Worm (Caenorhabditis elegans) whole organism, young adult: ENCODE results near the gene fbxb-77.

Experiments used
- B0261.1 ChIP-seq: sonication (generic microtip); optimal IDR thresholded peaks from 2 replicates; lab custom pipeline; 2016; ENCODE audit warnings: mild to moderate bottlenecking, missing genetic modification characterization, moderate library complexity, missing compliant biosample characterization
- C06A6.2 ChIP-seq: fragments of 200-800 bp; sonication (Bioruptor generic); conservative IDR thresholded peaks from 2 replicates; pipeline ENCODE4 v1.3.6; 2022; ENCODE audit warnings: missing genetic modification characterization, missing compliant biosample characterization
- D2030.7 ChIP-seq: fragments of 200-800 bp; sonication (Bioruptor generic); IDR thresholded peaks from 2 replicates; pipeline ENCODE4 v1.3.6; 2022; ENCODE audit warnings: missing genetic modification reagents, missing genetic modification characterization, missing compliant biosample characterization
- F33H1.4 ChIP-seq: fragments of 200-800 bp; sonication (Bioruptor generic); IDR thresholded peaks from 2 replicates; pipeline ENCODE4 v1.3.6; 2022; ENCODE audit warnings: missing genetic modification reagents, missing genetic modification characterization, missing compliant biosample characterization
- F37B4.10 ChIP-seq: fragments of 200-800 bp; sonication (Bioruptor generic); IDR thresholded peaks from 2 replicates; pipeline ENCODE4 v1.3.6; 2022; ENCODE audit warnings: missing genetic modification characterization, missing compliant biosample characterization
- F39B2.1 ChIP-seq: fragments of 200-800 bp; sonication (Bioruptor generic); IDR thresholded peaks from 2 replicates; pipeline ENCODE4 v1.3.6; 2022; ENCODE audit warnings: missing genetic modification reagents, missing genetic modification characterization, missing compliant biosample characterization
- F49E8.2 ChIP-seq: sonication (generic microtip); optimal IDR thresholded peaks from 3 replicates; lab custom pipeline; 2017; ENCODE audit warnings: missing genetic modification characterization, mild to moderate bottlenecking, missing compliant biosample characterization, antibody characterized with exemption, moderate library complexity; ENCODE audit not compliant: insufficient read depth
- F57A8.1 ChIP-seq: fragments of 200-800 bp; sonication (Bioruptor generic); optimal IDR thresholded peaks from 2 replicates; lab custom pipeline; 2018; ENCODE audit warnings: mild to moderate bottlenecking, missing genetic modification characterization, moderate library complexity, missing compliant biosample characterization
- T26A5.8 ChIP-seq: sonication (generic microtip); optimal IDR thresholded peaks from 2 replicates; lab custom pipeline; 2016; ENCODE audit warnings: missing genetic modification characterization, missing compliant biosample characterization
- Y53G8AR.9 ChIP-seq: fragments of 200-800 bp; sonication (Bioruptor generic); conservative IDR thresholded peaks from 2 replicates; pipeline ENCODE4 v1.3.6; 2022; ENCODE audit warnings: missing genetic modification reagents, missing genetic modification characterization, missing compliant biosample characterization
- aptf-2 ChIP-seq: fragments of 200-800 bp; sonication (Bioruptor generic); conservative IDR thresholded peaks from 2 replicates; pipeline ENCODE4 v1.3.6; 2022; ENCODE audit warnings: missing genetic modification reagents, missing genetic modification characterization, missing compliant biosample characterization
- athp-1 ChIP-seq: sonication (generic microtip); optimal IDR thresholded peaks from 2 replicates; lab custom pipeline; 2017; ENCODE audit warnings: mild to moderate bottlenecking, missing genetic modification characterization, missing compliant biosample characterization
- cebp-1 ChIP-seq, 2 experiments: fragments of 200-800 bp in 1 of 2; sonication (Bioruptor generic) in 1 of 2; sonication (generic microtip) in 1 of 2; IDR thresholded peaks in 1 of 2; optimal IDR thresholded peaks in 1 of 2; 2 replicates each; pipeline versions ENCODE4 v1.3.6 to Lab custom; 2017 to 2022; ENCODE audit warnings: missing compliant biosample characterization in 2 of 2, missing genetic modification characterization in 2 of 2, mild to moderate bottlenecking in 1 of 2, missing genetic modification reagents in 1 of 2, moderate library complexity in 1 of 2
- dpff-1 ChIP-seq: sonication (generic microtip); optimal IDR thresholded peaks from 2 replicates; lab custom pipeline; 2017; ENCODE audit warnings: mild to moderate bottlenecking, missing genetic modification characterization, missing compliant biosample characterization
- gei-17 ChIP-seq: fragments of 200-800 bp; sonication (Bioruptor generic); optimal IDR thresholded peaks from 2 replicates; lab custom pipeline; 2018; ENCODE audit warnings: mild to moderate bottlenecking, missing genetic modification characterization, missing compliant biosample characterization
- him-1 ChIP-seq: sonication (generic microtip); optimal IDR thresholded peaks from 2 replicates; lab custom pipeline; 2016; ENCODE audit warnings: missing genotype, missing genetic modification reagents, missing genetic modification characterization, missing compliant biosample characterization
- hlh-26 ChIP-seq: fragments of 200-800 bp; sonication (Bioruptor generic); conservative IDR thresholded peaks from 2 replicates; pipeline ENCODE4 v1.3.6; 2022; ENCODE audit warnings: missing genetic modification reagents, missing genetic modification characterization, missing compliant biosample characterization
- lag-1 ChIP-seq: fragments of 200-800 bp; sonication (Bioruptor generic); IDR thresholded peaks from 2 replicates; pipeline ENCODE4 v1.3.6; 2022; ENCODE audit warnings: missing genetic modification reagents, missing genetic modification characterization, missing compliant biosample characterization
- lin-35 ChIP-seq, 3 experiments: fragments of 150-350 bp in 2 of 3; sonication (generic microtip) in 1 of 3; optimal IDR thresholded peaks; 2 replicates each; lab custom pipeline; 2014 to 2018; ENCODE audit warnings: missing biosample characterization in 3 of 3, missing genetic modification characterization in 3 of 3, missing genetic modification reagents in 3 of 3
- lsl-1 ChIP-seq: fragments of 200-800 bp; sonication (Bioruptor generic); optimal IDR thresholded peaks from 2 replicates; lab custom pipeline; 2018; ENCODE audit warnings: mild to moderate bottlenecking, missing genetic modification characterization, moderate library complexity, missing compliant biosample characterization
- madf-3 ChIP-seq: fragments of 200-800 bp; sonication (Bioruptor generic); IDR thresholded peaks from 2 replicates; pipeline ENCODE4 v1.3.6; 2022; ENCODE audit warnings: missing genetic modification reagents, missing genetic modification characterization, missing compliant biosample characterization
- madf-6 ChIP-seq: fragments of 200-800 bp; sonication (Bioruptor generic); IDR thresholded peaks from 2 replicates; pipeline ENCODE4 v1.3.6; 2022; ENCODE audit warnings: missing genetic modification reagents, missing genetic modification characterization, missing compliant biosample characterization
- madf-8 ChIP-seq: fragments of 200-800 bp; sonication (Bioruptor generic); conservative IDR thresholded peaks from 2 replicates; pipeline ENCODE4 v1.3.6; 2022; ENCODE audit warnings: missing genetic modification reagents, missing genetic modification characterization, missing compliant biosample characterization
- mxl-1 ChIP-seq: sonication (generic microtip); optimal IDR thresholded peaks from 2 replicates; lab custom pipeline; 2016; ENCODE audit warnings: missing genetic modification characterization, missing compliant biosample characterization
- nfya-1 ChIP-seq: sonication (generic microtip); optimal IDR thresholded peaks from 2 replicates; lab custom pipeline; 2017; ENCODE audit warnings: antibody characterized with exemption, missing compliant biosample characterization, missing genetic modification characterization, borderline replicate concordance; ENCODE audit not compliant: insufficient read depth
- nhr-27 ChIP-seq: fragments of 200-800 bp; sonication (Bioruptor generic); optimal IDR thresholded peaks from 2 replicates; lab custom pipeline; 2018; ENCODE audit warnings: mild to moderate bottlenecking, missing genetic modification characterization, moderate library complexity, missing compliant biosample characterization
- nhr-80 ChIP-seq: sonication (generic microtip); optimal IDR thresholded peaks from 2 replicates; lab custom pipeline; 2016; ENCODE audit warnings: missing genetic modification characterization, missing compliant biosample characterization
- pbrm-1 ChIP-seq: fragments of 200-800 bp; sonication (Bioruptor generic); IDR thresholded peaks from 2 replicates; pipeline ENCODE4 v1.3.6; 2022; ENCODE audit warnings: missing genetic modification reagents, missing genetic modification characterization, missing compliant biosample characterization
- repo-1 ChIP-seq: sonication (generic microtip); optimal IDR thresholded peaks from 2 replicates; lab custom pipeline; 2017; ENCODE audit warnings: mild to moderate bottlenecking, missing genetic modification characterization, missing compliant biosample characterization
- snpc-1.3 ChIP-seq: sonication (generic microtip); optimal IDR thresholded peaks from 2 replicates; lab custom pipeline; 2017; ENCODE audit warnings: missing genetic modification characterization, mild to moderate bottlenecking, missing compliant biosample characterization, antibody characterized with exemption, moderate library complexity, missing genotype, missing genetic modification reagents; ENCODE audit not compliant: insufficient read depth
- snpc-3.4 ChIP-seq: sonication (generic microtip); optimal IDR thresholded peaks from 2 replicates; lab custom pipeline; 2017; ENCODE audit warnings: missing genetic modification characterization, mild to moderate bottlenecking, missing compliant biosample characterization, antibody characterized with exemption, moderate library complexity, missing genotype, missing genetic modification reagents
- snpc-4 ChIP-seq, 5 experiments: fragments of 150-350 bp in 1 of 5; sonication (generic microtip) in 4 of 5; optimal IDR thresholded peaks; 2 replicates each; lab custom pipeline; 2014 to 2018; ENCODE audit warnings: missing genetic modification characterization in 5 of 5, missing biosample characterization in 3 of 5, antibody characterized with exemption in 2 of 5, mild to moderate bottlenecking in 2 of 5, missing compliant biosample characterization in 2 of 5, missing genotype in 2 of 5, moderate library complexity in 2 of 5, missing genetic modification reagents in 1 of 5
- somi-1 ChIP-seq: fragments of 200-800 bp; sonication (Bioruptor generic); optimal IDR thresholded peaks from 2 replicates; lab custom pipeline; 2018; ENCODE audit warnings: mild to moderate bottlenecking, missing genetic modification characterization, missing compliant biosample characterization
- sptf-2 ChIP-seq: fragments of 200-800 bp; sonication (Bioruptor generic); optimal IDR thresholded peaks from 2 replicates; lab custom pipeline; 2018; ENCODE audit warnings: mild to moderate bottlenecking, missing genetic modification characterization, missing compliant biosample characterization
- tbp1 ChIP-seq: fragments of 200-800 bp; sonication (Bioruptor generic); optimal IDR thresholded peaks from 2 replicates; lab custom pipeline; 2018; ENCODE audit warnings: mild to moderate bottlenecking, missing genetic modification characterization, missing compliant biosample characterization
- tlf-1 ChIP-seq: fragments of 200-800 bp; sonication (Bioruptor generic); optimal IDR thresholded peaks from 2 replicates; lab custom pipeline; 2018; ENCODE audit warnings: mild to moderate bottlenecking, missing genetic modification characterization, missing compliant biosample characterization
- xnd-1 ChIP-seq: sonication (generic microtip); optimal IDR thresholded peaks from 2 replicates; lab custom pipeline; 2016; ENCODE audit warnings: missing genotype, missing genetic modification reagents, missing genetic modification characterization, missing compliant biosample characterization
- ztf-28 ChIP-seq: fragments of 200-800 bp; sonication (Bioruptor generic); IDR thresholded peaks from 2 replicates; pipeline ENCODE4 v1.3.6; 2022; ENCODE audit warnings: missing genetic modification reagents, missing genetic modification characterization, missing compliant biosample characterization

Gene fbxb-77

DNA sequence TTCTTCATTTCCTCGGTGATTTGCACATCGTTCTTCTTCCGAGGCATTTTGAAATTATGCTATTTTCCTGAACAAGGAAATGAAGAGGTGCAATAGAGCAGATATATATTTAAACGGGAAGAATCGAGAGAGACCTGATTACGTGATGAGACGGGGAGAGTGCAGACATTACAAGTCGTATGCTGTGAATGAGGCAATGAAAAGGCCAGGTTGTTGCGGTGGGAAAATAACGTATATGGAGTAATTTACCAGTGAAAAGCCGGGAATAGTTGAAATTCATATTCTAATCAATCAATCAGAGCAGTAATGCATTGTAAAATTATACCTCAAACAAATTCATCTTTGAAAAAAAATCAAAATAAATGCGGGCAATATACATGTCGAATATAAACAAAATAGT, 2.7 kb upstream of the fbxb-77 start, which contains the start of gene Y17G9B.8 (continued):
- TF ChIP-seq F37B4.10 = no peak
- TF ChIP-seq sptf-2 (GFP tag; lab: Kevin White, UChicago) = no peak
- TF ChIP-seq dpff-1 (tag; lab: Kevin White, UChicago) = no peak
- no peak for TF ChIP-seq gei-17 (GFP tag; lab: Kevin White, UChicago)
- TF ChIP-seq nhr-80 = no peak
- TF ChIP-seq madf-3 (GFP tag; lab: Robert Waterston, UW) = no peak
- TF ChIP-seq lsl-1 (GFP tag; lab: Kevin White, UChicago) = peak; percentile 23
- TF ChIP-seq mxl-1 = no peak
- no peak for TF ChIP-seq somi-1 (GFP tag; lab: Kevin White, UChicago)
- TF ChIP-seq pbrm-1 (GFP tag; lab: Robert Waterston, UW) = no peak
- no peak for TF ChIP-seq cebp-1 (GFP tag; IDR thresholded peaks at IDR 0.05; lab: Robert Waterston, UW)
- TF ChIP-seq cebp-1 (tag; optimal IDR thresholded peaks at IDR 0.05; lab: Kevin White, UChicago) = peak; percentile 11
- no peak for TF ChIP-seq D2030.7 (GFP tag; lab: Robert Waterston, UW)
- TF ChIP-seq repo-1 (tag; lab: Kevin White, UChicago) = peak; percentile 11
- no peak for TF ChIP-seq F57A8.1 (GFP tag; lab: Kevin White, UChicago)
- no peak for TF ChIP-seq lin-35 (GFP tag; optimal IDR thresholded peaks at IDR 0.05; lab: Kevin White, UChicago)
- peak; percentile 67 for TF ChIP-seq snpc-3.4
- TF ChIP-seq him-1 (tag; lab: Kevin White, UChicago) = no peak
- no peak for TF ChIP-seq tlf-1
- peak; percentile 11 for TF ChIP-seq snpc-1.3 (tag; lab: Kevin White, UChicago)
- TF ChIP-seq aptf-2 (GFP tag; lab: Robert Waterston, UW) = no peak
- TF ChIP-seq F39B2.1 = 0 out of 2 replicates have a peak, but pooled peaks have one; percentile 24
- no peak for TF ChIP-seq C06A6.2
- no peak for TF ChIP-seq hlh-26
- no peak for TF ChIP-seq B0261.1

DNA sequence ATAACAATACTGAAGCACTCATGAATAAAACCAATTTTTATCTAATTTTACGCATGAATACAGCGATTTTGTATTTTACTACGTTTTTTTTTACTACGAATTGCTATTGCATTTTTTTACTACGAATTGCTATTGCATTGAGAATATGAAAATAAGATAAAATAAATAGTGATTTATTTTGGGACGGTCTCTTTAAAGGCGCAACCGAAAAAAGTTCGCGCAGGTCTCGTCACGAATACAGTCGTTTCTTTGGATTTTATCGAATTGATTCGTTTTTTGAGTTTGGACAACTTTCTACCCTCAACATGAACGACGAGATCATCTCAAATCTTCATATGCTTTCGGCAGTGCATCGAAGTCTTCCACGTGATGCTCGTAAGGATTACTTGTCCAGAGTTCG, 4.1 kb downstream of the fbxb-77 start, which contains the start of gene Y17G9B.4:
Gene Y17G9B.4, plus strand, starts transcription at position 306 of the 400 bp plus-strand sequence.
- TF ChIP-seq nfya-1 (tag; lab: Kevin White, UChicago) = no peak
- peak; percentile 42 for TF ChIP-seq madf-8 (GFP tag; lab: Robert Waterston, UW)
- peak; percentile 90 for TF ChIP-seq F33H1.4 (GFP tag; lab: Robert Waterston, UW)
- no peak for TF ChIP-seq T26A5.8 (tag; lab: Kevin White, UChicago)
- TF ChIP-seq Y53G8AR.9 (GFP tag; lab: Robert Waterston, UW) = no peak
- no peak for TF ChIP-seq ztf-28 (GFP tag; lab: Robert Waterston, UW)
- peak; percentile 86 for TF ChIP-seq xnd-1 (tag; lab: Kevin White, UChicago)
- peak; percentile 91 for TF ChIP-seq lsl-1 (GFP tag; lab: Kevin White, UChicago)
- peak; percentile 53 for TF ChIP-seq D2030.7 (GFP tag; lab: Robert Waterston, UW)
- TF ChIP-seq lag-1 = no peak
- TF ChIP-seq tbp1 (GFP tag; lab: Kevin White, UChicago) = peak; percentile 17
- TF ChIP-seq nhr-27 (tag; lab: Kevin White, UChicago) = no peak
- TF ChIP-seq F39B2.1 = no peak
- TF ChIP-seq madf-6 (GFP tag; lab: Robert Waterston, UW) = peak; percentile 83
- TF ChIP-seq sptf-2 (GFP tag; lab: Kevin White, UChicago) = no peak
- no peak for TF ChIP-seq snpc-4 (GFP tag; optimal IDR thresholded peaks at IDR 0.05; lab: Kevin White, UChicago)
- peak in 2 of 4 experiments; percentile 25 to 52 for TF ChIP-seq snpc-4 (tag; optimal IDR thresholded peaks at IDR 0.05; lab: Kevin White, UChicago)
- no peak for TF ChIP-seq snpc-3.4
- TF ChIP-seq athp-1 (tag; lab: Kevin White, UChicago) = no peak
- TF ChIP-seq aptf-2 (GFP tag; lab: Robert Waterston, UW) = no peak
- TF ChIP-seq dpff-1 (tag; lab: Kevin White, UChicago) = no peak
- no peak for TF ChIP-seq F49E8.2 (tag; lab: Kevin White, UChicago)
